Worm (Caenorhabditis elegans) whole organism, midembryonic: Measurements from ENCODE around the gene str-231.

Experiments
- flt-1 ChIP-seq: fragments of 200-800 bp; sonication (Bioruptor generic); IDR thresholded peaks from 2 replicates; pipeline ENCODE4 v1.3.6; 2022; ENCODE audit warnings: missing genetic modification characterization, missing compliant biosample characterization
- klf-2 ChIP-seq: fragments of 200-800 bp; sonication (Bioruptor generic); conservative IDR thresholded peaks from 2 replicates; pipeline ENCODE4 v1.3.6; 2022; ENCODE audit warnings: missing genetic modification reagents, missing genetic modification characterization, missing compliant biosample characterization
- ztf-29 ChIP-seq: fragments of 200-800 bp; sonication (Bioruptor generic); IDR thresholded peaks from 2 replicates; pipeline ENCODE4 v1.3.6; 2022; ENCODE audit warnings: missing genetic modification reagents, missing genetic modification characterization, missing compliant biosample characterization

DNA sequence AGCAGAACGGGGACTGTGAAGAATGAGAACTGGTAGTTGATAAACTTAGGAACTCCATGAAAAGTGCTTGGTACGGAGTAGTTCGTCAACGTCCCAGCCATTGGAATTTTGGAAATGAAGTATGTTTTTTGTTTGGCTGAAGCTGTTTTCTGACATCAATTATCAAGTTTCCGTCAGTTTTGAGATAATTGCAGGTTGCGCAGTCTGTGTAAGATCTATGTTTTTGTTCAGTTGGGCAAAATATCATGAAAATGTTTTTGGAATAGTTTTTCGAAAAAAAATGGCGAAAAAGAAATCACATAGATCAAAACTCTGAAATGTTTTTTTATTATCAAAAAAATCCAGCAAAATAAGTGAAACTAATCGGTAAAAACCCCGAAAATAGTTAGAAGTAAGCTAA is 32.6 kb downstream of the str-231 start, which contains the start of gene sru-22:
- TF ChIP-seq klf-2 (no peak), flt-1 (GFP tag; lab: Robert Waterston, UW) (no peak), ztf-29 (no peak)
